Fruit fly (Drosophila melanogaster) Kc167 (cell line): ENCODE results near the gene dmrt93B.

Experiments used
- Myc ChIP-seq: fragments of >200 bp; optimal IDR thresholded peaks from 2 replicates; lab custom pipeline; 2017; ENCODE audit warnings: missing external identifiers
- Sin3A ChIP-seq: fragments of >200 bp; optimal IDR thresholded peaks from 2 replicates; lab custom pipeline; 2018; ENCODE audit warnings: missing external identifiers
- h ChIP-seq: fragments of >200 bp; optimal IDR thresholded peaks from 3 replicates; lab custom pipeline; 2018; ENCODE audit warnings: missing external identifiers
- psq ChIP-seq: fragments of >200 bp; optimal IDR thresholded peaks from 2 replicates; lab custom pipeline; 2017; ENCODE audit warnings: missing external identifiers
- ttk ChIP-seq: sonication (Bioruptor generic); optimal IDR thresholded peaks from 2 replicates; lab custom pipeline; 2017; ENCODE audit warnings: missing external identifiers

DNA sequence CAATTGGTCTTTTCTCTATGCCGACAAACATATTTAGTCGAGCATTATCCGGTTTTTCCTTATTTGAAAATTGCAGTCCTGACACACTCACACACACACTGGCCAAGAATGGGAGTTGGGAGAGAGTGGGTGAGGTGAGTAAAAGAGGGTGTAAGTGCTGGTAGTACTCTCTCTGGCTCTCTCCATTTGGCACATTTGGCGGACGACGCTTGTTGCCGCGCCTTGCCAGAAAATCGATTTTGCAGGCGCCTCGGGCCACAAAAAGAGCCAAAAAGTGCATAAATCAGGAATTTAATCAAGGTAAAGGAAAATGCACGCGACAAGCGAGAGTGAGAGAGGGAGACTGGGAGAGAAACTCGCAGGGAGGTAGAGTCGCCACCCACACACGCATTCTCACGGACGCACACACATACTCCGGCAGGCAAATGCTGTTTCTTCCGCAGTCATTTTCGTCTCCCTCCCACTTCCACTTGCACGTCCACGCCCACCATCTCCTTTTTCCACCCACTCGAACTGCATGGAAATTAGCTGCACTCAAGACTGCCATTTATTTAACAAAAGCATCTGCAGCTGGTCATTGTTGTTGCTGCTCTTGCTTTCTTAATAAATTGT lies 22.8 kb downstream of the dmrt93B start:
- TF ChIP-seq Myc (lab: Kevin White, UChicago) (no peak), psq (lab: Kevin White, UChicago) (no peak), h (no peak), ttk (lab: Kevin White, UChicago) (no peak), Sin3A (lab: Kevin White, UChicago) (no peak)
